Fruit fly (Drosophila melanogaster): ENCODE results near the gene Snx6.

Gene Snx6

DNA sequence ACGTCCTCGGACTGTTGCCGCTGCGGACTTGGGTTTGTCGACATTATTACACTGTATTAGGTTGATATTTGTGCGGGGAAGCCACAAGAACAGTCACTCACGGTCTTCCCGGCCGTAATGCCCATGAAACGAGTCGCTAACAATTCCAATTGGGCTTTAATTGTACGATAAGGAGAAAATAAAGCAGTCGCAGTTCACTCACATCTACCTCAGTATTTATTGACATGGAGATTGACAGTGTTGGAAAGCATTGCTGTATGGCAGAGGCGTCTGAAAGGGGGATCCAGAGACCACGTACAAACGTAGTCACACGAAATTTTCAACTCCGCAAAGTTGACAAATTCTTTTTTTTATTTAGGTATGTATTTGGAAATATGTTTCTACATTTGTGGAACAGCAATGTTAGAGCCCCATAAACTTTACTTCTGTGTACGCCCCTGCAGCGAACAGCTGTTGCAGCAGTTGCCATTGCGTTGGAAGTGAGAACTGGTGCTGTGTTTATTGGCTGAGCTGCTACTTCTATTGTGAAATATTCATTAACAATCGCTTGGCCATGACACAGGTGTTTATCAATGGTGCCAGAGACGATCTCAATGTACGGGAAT, 7.8 kb downstream of the Snx6 start, which contains the start of the genes CG8372 and CG8360 (continued):
- TF ChIP-seq Eip93F (GFP tag; optimal IDR thresholded peaks at IDR 0.05), result peak; percentile 99
- peak; percentile 99 for TF ChIP-seq Met (GFP tag; optimal IDR thresholded peaks at IDR 0.05)
- peak; percentile 100 for TF ChIP-seq CG31627 (GFP tag; optimal IDR thresholded peaks at IDR 0.05)
- peak; percentile 98 for TF ChIP-seq CG8119 (GFP tag; IDR thresholded peaks at IDR 0.05)
- peak; percentile 99 for TF ChIP-seq CG3032 (tag; optimal IDR thresholded peaks at IDR 0.05)
- peak; percentile 100 for TF ChIP-seq Sox102F (GFP tag; optimal IDR thresholded peaks at IDR 0.05)
- peak; percentile 100 for TF ChIP-seq Hr39 (GFP tag; optimal IDR thresholded peaks at IDR 0.05)
- peak; percentile 100 for TF ChIP-seq esn (GFP tag; optimal IDR thresholded peaks at IDR 0.05)
- peak; percentile 99 for TF ChIP-seq CG8632 (GFP tag; optimal IDR thresholded peaks at IDR 0.05)
- peak; percentile 100 for TF ChIP-seq CG3919 (GFP tag; optimal IDR thresholded peaks at IDR 0.05)
- peak; percentile 99 for TF ChIP-seq CG34406 (GFP tag; optimal IDR thresholded peaks at IDR 0.05)
- peak; percentile 99 for TF ChIP-seq CG6792 (GFP tag; optimal IDR thresholded peaks at IDR 0.05)
- TF ChIP-seq CG15336 (GFP tag; IDR thresholded peaks at IDR 0.05), result peak; percentile 99
- peak; percentile 99 for TF ChIP-seq topi (GFP tag; optimal IDR thresholded peaks at IDR 0.05)
- TF ChIP-seq fkh (GFP tag; optimal IDR thresholded peaks at IDR 0.05), result peak; percentile 98
- peak; percentile 100 for TF ChIP-seq svp (GFP tag)
- peak; percentile 98 to 99 for TF ChIP-seq salr (GFP tag; optimal IDR thresholded peaks at IDR 0.05)
- peak; percentile 99 for TF ChIP-seq Ets21C (GFP tag; optimal IDR thresholded peaks at IDR 0.05)
- peak; percentile 98 to 99 for TF ChIP-seq ss (GFP tag; optimal IDR thresholded peaks at IDR 0.05)
- peak; percentile 98 for TF ChIP-seq CG4318 (GFP tag; optimal IDR thresholded peaks at IDR 0.05)
- TF ChIP-seq dsx (GFP tag; optimal IDR thresholded peaks at IDR 0.05; ENCODE audit: poor library complexity, severe bottlenecking), result peak; percentile 97
- TF ChIP-seq CG16779 (tag; optimal IDR thresholded peaks at IDR 0.05), result peak; percentile 98
- TF ChIP-seq fd59A (GFP tag; optimal IDR thresholded peaks at IDR 0.05), result peak; percentile 99
- peak; percentile 99 for TF ChIP-seq net (GFP tag; optimal IDR thresholded peaks at IDR 0.05)
- TF ChIP-seq vri (GFP tag; optimal IDR thresholded peaks at IDR 0.05), result peak; percentile 99
- peak; percentile 99 for TF ChIP-seq CG6854 (GFP tag; optimal IDR thresholded peaks at IDR 0.05)
- peak; percentile 99 for TF ChIP-seq achi (GFP tag; optimal IDR thresholded peaks at IDR 0.05)
- TF ChIP-seq Hr38 (GFP tag; optimal IDR thresholded peaks at IDR 0.05), result peak; percentile 97
- TF ChIP-seq Eip75B (GFP tag; optimal IDR thresholded peaks at IDR 0.05), result peak; percentile 99
- TF ChIP-seq Blimp-1 (GFP tag; optimal IDR thresholded peaks at IDR 0.05), result peak; percentile 96
- TF ChIP-seq eg (GFP tag; IDR thresholded peaks at IDR 0.05), result peak; percentile 99

DNA sequence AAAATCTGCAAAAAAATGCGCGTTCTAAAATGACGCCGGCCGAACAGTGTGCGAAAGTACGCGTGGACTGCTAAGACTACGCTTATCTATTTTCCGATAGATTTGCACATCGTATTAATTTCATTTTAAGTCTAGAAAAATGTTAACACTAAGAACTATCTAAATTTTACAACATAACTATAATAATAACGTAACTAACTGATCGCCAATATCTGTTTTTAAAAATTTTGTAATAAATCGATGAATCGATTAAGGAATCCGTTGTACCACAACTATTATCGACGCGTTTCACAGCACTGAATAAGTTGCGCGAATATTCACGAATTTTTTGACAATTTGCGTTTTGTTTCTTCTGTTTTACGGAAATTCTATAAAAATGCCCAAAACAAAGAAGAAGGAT, 9.5 kb downstream of the Snx6 start, which contains the start of gene Ssb-c31a:
Gene Ssb-c31a, plus strand, starts transcription at position 278 of the 400 bp plus-strand sequence.
- TF ChIP-seq acj6 (GFP tag; optimal IDR thresholded peaks at IDR 0.05) (peak; percentile 65), Blimp-1 (GFP tag; optimal IDR thresholded peaks at IDR 0.05) (no peak), CG11902 (GFP tag; optimal IDR thresholded peaks at IDR 0.05) (no peak), CG10669 (GFP tag; optimal IDR thresholded peaks at IDR 0.05) (peak; percentile 26), Eip93F (GFP tag; optimal IDR thresholded peaks at IDR 0.05) (no peak), dac (GFP tag; optimal IDR thresholded peaks at IDR 0.05) (no peak), cyc (GFP tag; optimal IDR thresholded peaks at IDR 0.05) (peak; percentile 62), Lpt (GFP tag; optimal IDR thresholded peaks at IDR 0.05) (no peak), fd85E (GFP tag; optimal IDR thresholded peaks at IDR 0.05) (no peak), OdsH (GFP tag; optimal IDR thresholded peaks at IDR 0.05) (peak; percentile 62), Smox (GFP tag; optimal IDR thresholded peaks at IDR 0.05) (peak; percentile 57), salr (GFP tag; optimal IDR thresholded peaks at IDR 0.05) (peak in 1 of 2 experiments; percentile 7), Eip75B (GFP tag; optimal IDR thresholded peaks at IDR 0.05) (peak; percentile 70), Met (GFP tag; optimal IDR thresholded peaks at IDR 0.05) (peak; percentile 69), Eip78C (GFP tag) (peak; percentile 87), Hr4 (GFP tag; optimal IDR thresholded peaks at IDR 0.05) (peak; percentile 50), topi (GFP tag; optimal IDR thresholded peaks at IDR 0.05) (peak; percentile 64), CG8632 (GFP tag; optimal IDR thresholded peaks at IDR 0.05) (no peak), dsx (GFP tag; optimal IDR thresholded peaks at IDR 0.05; ENCODE audit: poor library complexity, severe bottlenecking) (peak; percentile 9), CG11762 (GFP tag; optimal IDR thresholded peaks at IDR 0.05; ENCODE audit: insufficient read depth) (peak; percentile 7), Sox102F (GFP tag; optimal IDR thresholded peaks at IDR 0.05) (peak; percentile 66), Gug (GFP tag; IDR thresholded peaks at IDR 0.05) (no peak; the same call in 1 of the 2 replicates), CG6276 (GFP tag; optimal IDR thresholded peaks at IDR 0.05) (no peak), CG15336 (GFP tag; IDR thresholded peaks at IDR 0.05) (no peak), CG6792 (GFP tag; optimal IDR thresholded peaks at IDR 0.05) (peak; percentile 38), ss (GFP tag; optimal IDR thresholded peaks at IDR 0.05) (peak; percentile 34 to 65), CG4318 (GFP tag; optimal IDR thresholded peaks at IDR 0.05) (no peak), eg (GFP tag; IDR thresholded peaks at IDR 0.05) (no peak), Sox14 (GFP tag; optimal IDR thresholded peaks at IDR 0.05) (peak; percentile 65), pdm3 (GFP tag; optimal IDR thresholded peaks at IDR 0.05) (peak; percentile 61), CG6163 (GFP tag; IDR thresholded peaks at IDR 0.05) (0 out of 3 replicates have a peak, but pooled peaks have one; percentile 22)

All from whole organism, prepupa.